Fruit fly (Drosophila melanogaster) whole organism, adult: Measurements from ENCODE around the gene CG9961.

Experiments
- cic ChIP-seq: fragments of 200-800 bp; sonication (Bioruptor generic); optimal IDR thresholded peaks from 2 replicates; lab custom pipeline; 2017; ENCODE audit warnings: missing biosample characterization, mild to moderate bottlenecking, missing genetic modification characterization, moderate library complexity
- kay ChIP-seq: fragments of 200-800 bp; sonication (Bioruptor generic); peaks from one replicate; lab custom pipeline; 2016; ENCODE audit warnings: missing biosample characterization, missing genetic modification characterization, borderline replicate concordance
- pad ChIP-seq: fragments of 200-800 bp; sonication (Bioruptor generic); optimal IDR thresholded peaks from 3 replicates; lab custom pipeline; 2017; ENCODE audit warnings: missing biosample characterization, missing genetic modification characterization, mild to moderate bottlenecking, moderate library complexity, missing genetic modification reagents
- tj ChIP-seq: fragments of 200-800 bp; sonication (Bioruptor generic); optimal IDR thresholded peaks from 3 replicates; lab custom pipeline; 2017; ENCODE audit warnings: missing biosample characterization, mild to moderate bottlenecking, missing genetic modification characterization, moderate library complexity

- peak; percentile 84 for TF ChIP-seq pad
- TF ChIP-seq kay: no peak
- TF ChIP-seq tj: peak; percentile 79
- peak; percentile 72 for TF ChIP-seq cic (GFP tag; lab: Kevin White, UChicago)
Measured at dm6 chr2L:2759654-2760053, 14.9 kb upstream of the CG9961 start, which contains the start of the genes HemK2, Snapin and Tnpo-SR.
